Fruit fly (Drosophila melanogaster): ENCODE results near the gene Fit1.
A peak's percentile ranks its signal among the peaks of the same experiment; 100 is the strongest.

Fit1 gene

DNA sequence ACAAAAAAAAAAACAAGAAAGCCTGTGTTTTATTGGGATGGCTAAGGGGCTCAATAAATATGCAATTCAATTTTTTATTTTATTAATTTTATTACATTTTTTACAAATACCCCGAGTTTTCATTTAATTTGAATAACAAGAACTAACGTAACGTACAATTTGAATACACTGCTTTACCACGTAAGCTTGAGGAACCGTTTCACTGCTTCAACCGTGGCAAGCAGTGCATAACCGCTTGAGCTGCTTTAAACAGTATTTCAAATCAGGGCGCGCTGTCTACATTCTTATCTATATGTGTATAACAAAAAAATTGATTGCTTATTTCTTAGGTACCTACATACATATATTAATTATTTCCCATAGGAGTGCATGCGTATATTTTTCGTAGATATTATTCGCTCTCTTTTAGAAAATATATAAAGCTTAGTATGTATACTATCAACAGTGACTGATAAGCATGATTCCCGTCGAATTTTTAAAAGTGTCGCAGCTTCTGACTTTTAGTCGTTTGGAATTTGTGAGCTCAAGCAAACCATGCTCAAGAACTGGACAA lies 10.6 kb upstream of the Fit1 start, which contains the start of gene CG14990 (continued):
- peak; percentile 30 for TF ChIP-seq pzg (GFP tag; optimal IDR thresholded peaks at IDR 0.05)
- TF ChIP-seq CG15011 (GFP tag; optimal IDR thresholded peaks at IDR 0.05), result no peak
- TF ChIP-seq CG14965 (GFP tag; optimal IDR thresholded peaks at IDR 0.05; ENCODE audit: borderline replicate concordance), result no peak
- no peak for TF ChIP-seq Ptx1 (GFP tag; IDR thresholded peaks at IDR 0.05)
- no peak for TF ChIP-seq CG5180 (GFP tag; optimal IDR thresholded peaks at IDR 0.05)
- TF ChIP-seq CG16863 (GFP tag; optimal IDR thresholded peaks at IDR 0.05), result no peak
- no peak for TF ChIP-seq GATAe (GFP tag; conservative IDR thresholded peaks at IDR 0.05)
- no peak for TF ChIP-seq CG12219 (GFP tag; optimal IDR thresholded peaks at IDR 0.05)
- TF ChIP-seq kah (GFP tag; optimal IDR thresholded peaks at IDR 0.05), result no peak
- TF ChIP-seq Nf-YC (tag; optimal IDR thresholded peaks at IDR 0.05), result no peak
- no peak for TF ChIP-seq Side (GFP tag; optimal IDR thresholded peaks at IDR 0.05)
- TF ChIP-seq Sry-β (GFP tag; optimal IDR thresholded peaks at IDR 0.05), result no peak
- no peak for TF ChIP-seq Fer1 (GFP tag; optimal IDR thresholded peaks at IDR 0.05)
- no peak for TF ChIP-seq otp (GFP tag; IDR thresholded peaks at IDR 0.05)
- TF ChIP-seq CG3281 (GFP tag; optimal IDR thresholded peaks at IDR 0.05), result no peak
- no peak for TF ChIP-seq Six4 (GFP tag; optimal IDR thresholded peaks at IDR 0.05)
- no peak for TF ChIP-seq dysf (GFP tag; IDR thresholded peaks at IDR 0.05)
- TF ChIP-seq emc (GFP tag; optimal IDR thresholded peaks at IDR 0.05), result no peak
- TF ChIP-seq CG11723 (GFP tag; optimal IDR thresholded peaks at IDR 0.05), result no peak
- no peak for TF ChIP-seq CG14014 (GFP tag; IDR thresholded peaks at IDR 0.05)
- no peak for TF ChIP-seq ssp (GFP tag; IDR thresholded peaks at IDR 0.05)
- TF ChIP-seq tll (GFP tag; optimal IDR thresholded peaks at IDR 0.05), result no peak
- TF ChIP-seq salm (tag; optimal IDR thresholded peaks at IDR 0.05), result no peak
- no peak for TF ChIP-seq PHDP (tag; optimal IDR thresholded peaks at IDR 0.05)
- no peak for TF ChIP-seq nom (GFP tag; optimal IDR thresholded peaks at IDR 0.05)
- no peak for TF ChIP-seq slbo (GFP tag; IDR thresholded peaks at IDR 0.05)
- TF ChIP-seq maf-S (GFP tag; optimal IDR thresholded peaks at IDR 0.05), result no peak
- TF ChIP-seq CG34376 (GFP tag; optimal IDR thresholded peaks at IDR 0.05), result no peak
- peak; percentile 23 for TF ChIP-seq CG15601 (tag; optimal IDR thresholded peaks at IDR 0.05)
- no peak for TF ChIP-seq nau (GFP tag; optimal IDR thresholded peaks at IDR 0.05)
- TF ChIP-seq ATbp (GFP tag; optimal IDR thresholded peaks at IDR 0.05), result no peak
- TF ChIP-seq CG11504 (tag; optimal IDR thresholded peaks at IDR 0.05), result no peak
- TF ChIP-seq danr (GFP tag; IDR thresholded peaks at IDR 0.05), result no peak
- no peak for TF ChIP-seq her (GFP tag; optimal IDR thresholded peaks at IDR 0.05)
- TF ChIP-seq hkb (optimal IDR thresholded peaks at IDR 0.05), result no peak
- TF ChIP-seq hkb (GFP tag; IDR thresholded peaks at IDR 0.05), result no peak
- no peak for TF ChIP-seq CG12104 (GFP tag; optimal IDR thresholded peaks at IDR 0.05)
- no peak for TF ChIP-seq lab (GFP tag; optimal IDR thresholded peaks at IDR 0.05)
- no peak for TF ChIP-seq so (GFP tag; IDR thresholded peaks at IDR 0.05)
- TF ChIP-seq Fer3 (tag; optimal IDR thresholded peaks at IDR 0.05), result no peak
- TF ChIP-seq CG6272 (GFP tag; IDR thresholded peaks at IDR 0.05), result no peak
- no peak for TF ChIP-seq CG13775 (GFP tag; optimal IDR thresholded peaks at IDR 0.05)
- no peak for TF ChIP-seq CG11560 (tag; IDR thresholded peaks at IDR 0.05)
- no peak for TF ChIP-seq CG11696 (GFP tag; IDR thresholded peaks at IDR 0.05)
- no peak for TF ChIP-seq CG8765 (GFP tag; IDR thresholded peaks at IDR 0.05)
- TF ChIP-seq run (tag; optimal IDR thresholded peaks at IDR 0.05), result no peak
- no peak for TF ChIP-seq cas (GFP tag; IDR thresholded peaks at IDR 0.05)
- no peak for TF ChIP-seq pnt (GFP tag; optimal IDR thresholded peaks at IDR 0.05)
- TF ChIP-seq CG6654 (GFP tag; optimal IDR thresholded peaks at IDR 0.05), result no peak
- no peak for TF ChIP-seq mirr (GFP tag; optimal IDR thresholded peaks at IDR 0.05)
- no peak for TF ChIP-seq CG2712 (tag; optimal IDR thresholded peaks at IDR 0.05)
- TF ChIP-seq sd (tag; optimal IDR thresholded peaks at IDR 0.05), result peak; percentile 65
